Fruit fly (Drosophila melanogaster) whole organism, embryonic: ENCODE results near the gene Sf3a2.

ENCODE experiments used
- Atf-2 ChIP-seq: fragments of 200-800 bp; sonication (Bioruptor generic); optimal IDR thresholded peaks from 2 replicates; lab custom pipeline; 2016; ENCODE audit warnings: missing biosample characterization, missing genetic modification characterization
- Atf3 ChIP-seq: fragments of 200-800 bp; sonication (Bioruptor generic); optimal IDR thresholded peaks from 3 replicates; lab custom pipeline; 2016; ENCODE audit warnings: missing biosample characterization, missing genetic modification characterization
- BEAF-32 ChIP-seq: fragments of 200-800 bp; sonication (Bioruptor generic); optimal IDR thresholded peaks from 3 replicates; lab custom pipeline; 2017; ENCODE audit warnings: missing biosample characterization, missing genetic modification characterization, mild to moderate bottlenecking, moderate library complexity, missing genetic modification reagents
- Bgb ChIP-seq: fragments of 200-800 bp; sonication (Bioruptor generic); IDR thresholded peaks from 2 replicates; pipeline ENCODE4 v1.3.6; 2022; ENCODE audit warnings: missing biosample characterization, missing genetic modification characterization; ENCODE audit not compliant: partially characterized antibody
- CG10431 ChIP-seq: fragments of 200-800 bp; sonication (Bioruptor generic); optimal IDR thresholded peaks from 3 replicates; lab custom pipeline; 2018; ENCODE audit warnings: missing biosample characterization, mild to moderate bottlenecking, missing genetic modification characterization
- CG12299 ChIP-seq: fragments of 200-800 bp; sonication (Bioruptor generic); optimal IDR thresholded peaks from 2 replicates; lab custom pipeline; 2018; ENCODE audit warnings: missing biosample characterization, mild to moderate bottlenecking, missing genetic modification characterization
- CG13287 ChIP-seq: fragments of 200-800 bp; sonication (Bioruptor generic); IDR thresholded peaks from 2 replicates; pipeline ENCODE4 v1.3.6; 2022; ENCODE audit warnings: missing biosample characterization, missing genetic modification characterization; ENCODE audit not compliant: partially characterized antibody
- CG13296 ChIP-seq: fragments of 200-800 bp; sonication (Bioruptor generic); optimal IDR thresholded peaks from 3 replicates; lab custom pipeline; 2018; ENCODE audit warnings: missing biosample characterization, mild to moderate bottlenecking, missing genetic modification characterization
- CG16779 ChIP-seq: fragments of 200-800 bp; sonication (Bioruptor generic); IDR thresholded peaks from 2 replicates; pipeline ENCODE4 v1.3.6; 2022; ENCODE audit warnings: missing biosample characterization, missing genetic modification characterization
- CG17829 ChIP-seq: fragments of 200-800 bp; optimal IDR thresholded peaks from 2 replicates; lab custom pipeline; 2019; ENCODE audit warnings: missing biosample characterization, mild to moderate bottlenecking, missing genetic modification characterization, moderate library complexity
- CG3281 ChIP-seq: fragments of 200-800 bp; sonication (Bioruptor generic); optimal IDR thresholded peaks from 3 replicates; lab custom pipeline; 2017; ENCODE audit warnings: missing biosample characterization, mild to moderate bottlenecking, missing genetic modification characterization
- CG33213 ChIP-seq: fragments of 200-800 bp; sonication (Bioruptor generic); optimal IDR thresholded peaks from 3 replicates; lab custom pipeline; 2016; ENCODE audit warnings: missing biosample characterization, missing genetic modification characterization
- CG3407 ChIP-seq: fragments of 200-800 bp; sonication (Bioruptor generic); optimal IDR thresholded peaks from 2 replicates; lab custom pipeline; 2018; ENCODE audit warnings: missing biosample characterization, mild to moderate bottlenecking, missing genetic modification characterization
- CG42726 ChIP-seq: fragments of 200-800 bp; sonication (Bioruptor generic); IDR thresholded peaks from 2 replicates; pipeline ENCODE4 v1.3.6; 2022; ENCODE audit warnings: missing biosample characterization, missing genetic modification characterization; ENCODE audit not compliant: partially characterized antibody
- CG6254 ChIP-seq: fragments of 200-800 bp; sonication (Bioruptor generic); optimal IDR thresholded peaks from 3 replicates; lab custom pipeline; 2017; ENCODE audit warnings: mild to moderate bottlenecking, missing biosample characterization, missing genetic modification reagents, missing genetic modification characterization
- CG9609 ChIP-seq: fragments of 200-800 bp; sonication (Bioruptor generic); optimal IDR thresholded peaks from 3 replicates; lab custom pipeline; 2016; ENCODE audit warnings: missing biosample characterization, missing genetic modification characterization
- CG9797 ChIP-seq: fragments of 200-800 bp; sonication (Bioruptor generic); optimal IDR thresholded peaks from 3 replicates; lab custom pipeline; 2018; ENCODE audit warnings: missing biosample characterization, mild to moderate bottlenecking, missing genetic modification characterization
- CkIIα-i1 ChIP-seq: fragments of 200-800 bp; sonication (Bioruptor generic); IDR thresholded peaks from 2 replicates; pipeline ENCODE4 v1.3.6; 2022; ENCODE audit warnings: missing biosample characterization, missing genetic modification characterization
- Dfd ChIP-seq, 2 experiments: fragments of >200 bp; optimal IDR thresholded peaks; 2 replicates each; lab custom pipeline; 2017; ENCODE audit warnings: missing biosample characterization in 2 of 2, missing genetic modification characterization in 2 of 2
- Dll ChIP-seq: fragments of 200-800 bp; sonication (Bioruptor generic); IDR thresholded peaks from 4 replicates; pipeline ENCODE4 v1.3.6; 2022; ENCODE audit warnings: missing biosample characterization, missing genetic modification characterization; ENCODE audit not compliant: partially characterized antibody
- Doc2 ChIP-seq: fragments of 200-800 bp; sonication (Bioruptor generic); IDR thresholded peaks from 2 replicates; pipeline ENCODE4 v1.3.6; 2022; ENCODE audit warnings: missing biosample characterization, missing genetic modification characterization
- E2f2 ChIP-seq: fragments of 200-800 bp; sonication (Bioruptor generic); IDR thresholded peaks from 2 replicates; pipeline ENCODE4 v1.3.6; 2022; ENCODE audit warnings: missing biosample characterization, missing genetic modification characterization
- Eip74EF ChIP-seq, 2 experiments: fragments of 200-800 bp in 1 of 2; fragments of >200 bp in 1 of 2; sonication (Bioruptor generic) in 1 of 2; optimal IDR thresholded peaks; 2 replicates each; lab custom pipeline; 2017 to 2019; ENCODE audit warnings: missing biosample characterization in 2 of 2, missing genetic modification characterization in 2 of 2, mild to moderate bottlenecking in 1 of 2, moderate library complexity in 1 of 2
- Ets97D ChIP-seq: fragments of 200-800 bp; sonication (Bioruptor generic); optimal IDR thresholded peaks from 3 replicates; lab custom pipeline; 2016; ENCODE audit warnings: missing biosample characterization, missing genetic modification characterization
- HLH4C ChIP-seq: fragments of 200-800 bp; sonication (Bioruptor generic); IDR thresholded peaks from 3 replicates; pipeline ENCODE4 v1.3.6; 2022; ENCODE audit warnings: missing biosample characterization, missing genetic modification characterization; ENCODE audit not compliant: partially characterized antibody
- Opbp ChIP-seq: fragments of 200-800 bp; sonication (Bioruptor generic); IDR thresholded peaks from 3 replicates; pipeline ENCODE4 v1.3.6; 2022; ENCODE audit warnings: missing biosample characterization, missing genetic modification characterization; ENCODE audit not compliant: partially characterized antibody
- Pdp1 ChIP-seq, 2 experiments: fragments of 200-800 bp; sonication (Bioruptor generic); optimal IDR thresholded peaks; 3 replicates each; lab custom pipeline; 2016; ENCODE audit warnings: missing biosample characterization in 2 of 2, missing genetic modification characterization in 2 of 2, mild to moderate bottlenecking in 1 of 2, moderate library complexity in 1 of 2
- Sin3A ChIP-seq: fragments of >200 bp; optimal IDR thresholded peaks from 2 replicates; lab custom pipeline; 2018
- Sox100B ChIP-seq: fragments of 200-800 bp; sonication (Bioruptor generic); optimal IDR thresholded peaks from 3 replicates; lab custom pipeline; 2018; ENCODE audit warnings: missing biosample characterization, mild to moderate bottlenecking, missing genetic modification characterization
- amos ChIP-seq: fragments of 200-800 bp; sonication (Bioruptor generic); IDR thresholded peaks from 2 replicates; pipeline ENCODE4 v1.3.6; 2022; ENCODE audit warnings: missing biosample characterization, missing genetic modification characterization; ENCODE audit not compliant: partially characterized antibody
- ap ChIP-seq: fragments of 200-800 bp; sonication (Bioruptor generic); IDR thresholded peaks from 2 replicates; pipeline ENCODE4 v1.3.6; 2022; ENCODE audit warnings: missing biosample characterization, missing genetic modification characterization
- btn ChIP-seq: fragments of 200-800 bp; sonication (Bioruptor generic); optimal IDR thresholded peaks from 2 replicates; lab custom pipeline; 2016; ENCODE audit warnings: missing biosample characterization, missing genetic modification characterization
- crp ChIP-seq, 2 experiments: fragments of 200-800 bp; sonication (Bioruptor generic); optimal IDR thresholded peaks; 2 replicates in 1 of 2; 3 replicates in 1 of 2; lab custom pipeline; 2017; ENCODE audit warnings: missing biosample characterization in 2 of 2, missing genetic modification characterization in 2 of 2, mild to moderate bottlenecking in 1 of 2, moderate library complexity in 1 of 2
- dm ChIP-seq: fragments of 200-800 bp; sonication (Bioruptor generic); optimal IDR thresholded peaks from 3 replicates; lab custom pipeline; 2016; ENCODE audit warnings: missing biosample characterization, missing genetic modification characterization
- dysf ChIP-seq: fragments of 200-800 bp; sonication (Bioruptor generic); IDR thresholded peaks from 3 replicates; pipeline ENCODE4 v1.3.6; 2022; ENCODE audit warnings: missing biosample characterization, missing genetic modification characterization
- exex ChIP-seq: fragments of 200-800 bp; sonication (Bioruptor generic); optimal IDR thresholded peaks from 4 replicates; lab custom pipeline; 2018; ENCODE audit warnings: missing biosample characterization, mild to moderate bottlenecking, missing genetic modification characterization, moderate library complexity
- gro ChIP-seq: fragments of 200-800 bp; sonication (Bioruptor generic); optimal IDR thresholded peaks from 2 replicates; lab custom pipeline; 2016; ENCODE audit warnings: missing biosample characterization, missing genetic modification characterization
- kah ChIP-seq: fragments of 200-800 bp; sonication (Bioruptor generic); optimal IDR thresholded peaks from 2 replicates; lab custom pipeline; 2018; ENCODE audit warnings: missing biosample characterization, mild to moderate bottlenecking, missing genetic modification characterization
- lbe ChIP-seq: fragments of 200-800 bp; sonication (Bioruptor generic); optimal IDR thresholded peaks from 2 replicates; lab custom pipeline; 2016; ENCODE audit warnings: missing biosample characterization, mild to moderate bottlenecking, missing genetic modification characterization
- mam ChIP-seq: fragments of 200-800 bp; sonication (Bioruptor generic); optimal IDR thresholded peaks from 3 replicates; lab custom pipeline; 2016; ENCODE audit warnings: missing biosample characterization, missing genetic modification characterization
- mirr ChIP-seq: fragments of 200-800 bp; sonication (Bioruptor generic); optimal IDR thresholded peaks from 3 replicates; lab custom pipeline; 2018; ENCODE audit warnings: missing biosample characterization, mild to moderate bottlenecking, missing genetic modification characterization
- nau ChIP-seq: fragments of 200-800 bp; sonication (Bioruptor generic); optimal IDR thresholded peaks from 3 replicates; lab custom pipeline; 2017; ENCODE audit warnings: missing biosample characterization, mild to moderate bottlenecking, missing genetic modification characterization, missing genetic modification reagents
- nerfin-1 ChIP-seq: fragments of 200-800 bp; sonication (Bioruptor generic); optimal IDR thresholded peaks from 3 replicates; lab custom pipeline; 2019; ENCODE audit warnings: missing biosample characterization, mild to moderate bottlenecking, missing genetic modification characterization, moderate library complexity
- pnt ChIP-seq: fragments of 200-800 bp; sonication (Bioruptor generic); optimal IDR thresholded peaks from 3 replicates; lab custom pipeline; 2016; ENCODE audit warnings: missing biosample characterization, missing genetic modification characterization
- pzg ChIP-seq: fragments of 200-800 bp; sonication (Bioruptor generic); optimal IDR thresholded peaks from 3 replicates; lab custom pipeline; 2018; ENCODE audit warnings: missing biosample characterization, mild to moderate bottlenecking, missing genetic modification characterization, moderate library complexity
- scrt ChIP-seq: fragments of 200-800 bp; sonication (Bioruptor generic); optimal IDR thresholded peaks from 2 replicates; lab custom pipeline; 2018; ENCODE audit warnings: missing biosample characterization, mild to moderate bottlenecking, missing genetic modification characterization, moderate library complexity
- sna ChIP-seq: fragments of 200-800 bp; sonication (Bioruptor generic); IDR thresholded peaks from 2 replicates; pipeline ENCODE4 v1.3.6; 2022; ENCODE audit warnings: missing biosample characterization, missing genetic modification characterization; ENCODE audit not compliant: partially characterized antibody
- unpg ChIP-seq: fragments of 200-800 bp; sonication (Bioruptor generic); optimal IDR thresholded peaks from 3 replicates; lab custom pipeline; 2018; ENCODE audit warnings: missing biosample characterization, mild to moderate bottlenecking, missing genetic modification characterization, moderate library complexity
- wek ChIP-seq: fragments of 200-800 bp; sonication (Bioruptor generic); optimal IDR thresholded peaks from 3 replicates; lab custom pipeline; 2018; ENCODE audit warnings: missing biosample characterization, mild to moderate bottlenecking, missing genetic modification characterization, moderate library complexity

Sf3a2 gene

dm6 chr3L:12849867-12850301 is 36.1 kb upstream of the Sf3a2 start, which contains the start of the genes CG10948 and Wbp2:
CG10948 (minus strand) TSS chr3L:12850117.
Wbp2 (plus strand) TSS chr3L:12850165.
- TF ChIP-seq pzg: peak; percentile 71
- peak; percentile 41 for TF ChIP-seq CG17829 (tag; lab: Kevin White, UChicago)
- TF ChIP-seq pnt (GFP tag; lab: Kevin White, UChicago): no peak
- TF ChIP-seq mam (GFP tag; lab: Kevin White, UChicago): peak; percentile 2
- TF ChIP-seq nau (GFP tag; lab: Kevin White, UChicago): peak; percentile 37
- no peak for TF ChIP-seq Dfd (GFP tag; optimal IDR thresholded peaks at IDR 0.05; lab: Kevin White, UChicago)
- peak; percentile 60 for TF ChIP-seq Bgb (GFP tag; lab: Robert Waterston, UW)
- peak; percentile 77 for TF ChIP-seq CG13287 (GFP tag; lab: Robert Waterston, UW)
- TF ChIP-seq CG9609: no peak
- no peak for TF ChIP-seq CkIIα-i1 (GFP tag; lab: Robert Waterston, UW)
- no peak for TF ChIP-seq Sox100B
- TF ChIP-seq kah (GFP tag; lab: Kevin White, UChicago): peak; percentile 88
- peak; percentile 25 for TF ChIP-seq mirr
- no peak for TF ChIP-seq Doc2 (GFP tag; lab: Robert Waterston, UW)
- peak; percentile 62 for TF ChIP-seq lbe (GFP tag; lab: Kevin White, UChicago)
- TF ChIP-seq amos (GFP tag; lab: Robert Waterston, UW): peak; percentile 60; the same call in 1 of the 2 replicates
- TF ChIP-seq Pdp1 (GFP tag; optimal IDR thresholded peaks at IDR 0.05; lab: Kevin White, UChicago): peak in 1 of 2 experiments; percentile 71
- no peak for TF ChIP-seq dysf (GFP tag; lab: Robert Waterston, UW)
- TF ChIP-seq wek: no peak
- TF ChIP-seq Ets97D: peak; percentile 77
- no peak; the same call in 1 of the 2 replicates for TF ChIP-seq E2f2 (GFP tag; lab: Robert Waterston, UW)
- TF ChIP-seq CG13296 (GFP tag; lab: Kevin White, UChicago): peak; percentile 8
- no peak for TF ChIP-seq unpg (GFP tag; lab: Kevin White, UChicago)
- TF ChIP-seq CG10431 (GFP tag; lab: Kevin White, UChicago): peak; percentile 21
- TF ChIP-seq exex (tag; lab: Kevin White, UChicago): peak; percentile 95
- peak; percentile 2 for TF ChIP-seq Sin3A
- no peak for TF ChIP-seq ap (GFP tag; lab: Robert Waterston, UW)
- TF ChIP-seq CG3407 (GFP tag; lab: Kevin White, UChicago): no peak
- peak; percentile 72 for TF ChIP-seq CG3281
- TF ChIP-seq Atf-2 (GFP tag; lab: Kevin White, UChicago): no peak
- no peak for TF ChIP-seq CG12299 (tag; lab: Kevin White, UChicago)
- peak; percentile 50; the same call in 1 of the 3 replicates for TF ChIP-seq HLH4C
- TF ChIP-seq CG42726: no peak; the same call in 1 of the 2 replicates
- TF ChIP-seq Atf3 (GFP tag; lab: Kevin White, UChicago): peak; percentile 16
- TF ChIP-seq nerfin-1: no peak
- peak; percentile 76 for TF ChIP-seq Opbp (GFP tag; lab: Robert Waterston, UW)
- peak; percentile 9 for TF ChIP-seq dm (GFP tag; lab: Kevin White, UChicago)
- TF ChIP-seq btn: no peak
- no peak for TF ChIP-seq sna (GFP tag; lab: Robert Waterston, UW)
- peak; percentile 31 for TF ChIP-seq CG33213
- no peak for TF ChIP-seq CG16779 (GFP tag; lab: Robert Waterston, UW)
- TF ChIP-seq scrt: peak; percentile 19
- TF ChIP-seq CG9797 (GFP tag; lab: Kevin White, UChicago): peak; percentile 24
- TF ChIP-seq crp (GFP tag; optimal IDR thresholded peaks at IDR 0.05; lab: Kevin White, UChicago): peak; percentile 34 to 90
- no peak for TF ChIP-seq CG6254 (GFP tag; lab: Kevin White, UChicago)
- peak; percentile 39 for TF ChIP-seq gro (GFP tag; lab: Kevin White, UChicago)
- peak; percentile 72 for TF ChIP-seq BEAF-32 (GFP tag; lab: Kevin White, UChicago)
- TF ChIP-seq Eip74EF (GFP tag; optimal IDR thresholded peaks at IDR 0.05; lab: Kevin White, UChicago): no peak
- TF ChIP-seq Dll (GFP tag; lab: Robert Waterston, UW): peak; percentile 65; the same call in 1 of the 4 replicates
